Fruit fly (Drosophila melanogaster) whole organism, pupa: ENCODE measurements around the gene CG13026.

ENCODE experiments used
- CG14655 ChIP-seq: fragments of 200-800 bp; sonication (Bioruptor generic); optimal IDR thresholded peaks from 3 replicates; lab custom pipeline; 2017; ENCODE audit warnings: mild to moderate bottlenecking, missing biosample characterization, missing genetic modification reagents, missing genetic modification characterization
- CG9948 ChIP-seq: fragments of 200-800 bp; sonication (Bioruptor generic); optimal IDR thresholded peaks from 2 replicates; lab custom pipeline; 2018; ENCODE audit warnings: missing biosample characterization, mild to moderate bottlenecking, missing genetic modification characterization, moderate library complexity
- Pif1A ChIP-seq: fragments of 200-800 bp; sonication (Bioruptor generic); optimal IDR thresholded peaks from 3 replicates; lab custom pipeline; 2016; ENCODE audit warnings: missing biosample characterization, missing genetic modification characterization

DNA sequence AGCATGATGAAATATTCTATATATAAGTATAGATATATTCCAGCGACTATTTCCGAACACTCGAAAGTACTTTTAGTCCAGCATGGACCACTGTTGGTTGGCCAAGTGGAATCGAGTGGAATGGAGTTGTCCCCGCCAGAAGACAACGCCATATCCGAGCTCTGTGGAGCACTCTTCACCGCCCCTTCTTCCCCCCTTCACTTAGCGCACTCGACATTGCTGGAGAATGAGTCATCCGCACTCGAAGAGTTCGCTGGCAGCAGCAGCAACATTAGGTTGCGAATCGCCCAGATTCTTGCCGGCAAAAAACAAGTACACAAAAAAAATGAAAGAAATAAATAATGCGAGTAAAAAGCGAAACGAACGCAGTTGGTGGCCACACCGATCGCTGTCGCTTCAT, 27.9 kb downstream of the CG13026 start:
- TF ChIP-seq CG9948, result no peak
- no peak for TF ChIP-seq CG14655
- no peak for TF ChIP-seq Pif1A (GFP tag; lab: Kevin White, UChicago)
